Worm (Caenorhabditis elegans): ENCODE data around the gene sdz-5.

sdz-5 gene

DNA sequence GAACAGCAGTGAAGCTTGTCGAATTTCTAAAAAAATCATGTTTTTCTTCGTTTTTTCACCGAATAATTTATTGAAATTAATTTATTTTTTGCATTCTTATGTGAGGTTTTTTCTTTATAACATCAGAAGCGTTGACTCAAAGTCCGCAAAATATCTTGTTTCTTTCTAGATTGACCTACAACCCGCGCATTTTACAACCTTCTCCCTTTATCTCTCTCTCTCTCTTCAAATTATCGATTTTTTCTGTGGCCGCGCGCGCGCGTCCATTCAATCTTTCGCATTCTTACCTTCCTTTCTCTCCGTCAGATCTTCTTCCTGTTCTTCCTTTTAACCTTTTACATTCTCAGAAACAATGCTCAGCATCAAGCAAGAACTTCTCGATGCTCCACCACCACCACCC, 3.0 kb upstream of the sdz-5 start, which contains the start of gene lido-12:
Gene lido-12, plus strand, starts transcription at position 301 of the 400 bp plus-strand sequence.
- TF ChIP-seq snpc-3.4 (tag; optimal IDR thresholded peaks at IDR 0.05): no peak
- no peak for TF ChIP-seq rec-8 (tag; optimal IDR thresholded peaks at IDR 0.05)
- TF ChIP-seq ceh-100 (GFP tag; IDR thresholded peaks at IDR 0.05): no peak
- no peak for TF ChIP-seq him-1 (tag; optimal IDR thresholded peaks at IDR 0.05)
- no peak for TF ChIP-seq xnd-1 (tag; optimal IDR thresholded peaks at IDR 0.05)
- TF ChIP-seq C06A6.2 (GFP tag; conservative IDR thresholded peaks at IDR 0.05): no peak
- TF ChIP-seq nfya-1 (tag; optimal IDR thresholded peaks at IDR 0.05; ENCODE audit: borderline replicate concordance, insufficient read depth): no peak
- TF ChIP-seq cebp-1 (GFP tag; IDR thresholded peaks at IDR 0.05): no peak
- TF ChIP-seq cebp-1 (tag; optimal IDR thresholded peaks at IDR 0.05): no peak
- TF ChIP-seq lsl-1 (GFP tag; optimal IDR thresholded peaks at IDR 0.05): no peak
- no peak for TF ChIP-seq ztf-26 (tag; optimal IDR thresholded peaks at IDR 0.05)
- TF ChIP-seq rpc-1 (optimal IDR thresholded peaks at IDR 0.05): no peak
- no peak for TF ChIP-seq rpc-1 (tag; optimal IDR thresholded peaks at IDR 0.05)
- no peak for TF ChIP-seq egrh-3 (GFP tag; IDR thresholded peaks at IDR 0.05)
- TF ChIP-seq madf-8 (GFP tag; conservative IDR thresholded peaks at IDR 0.05): no peak
- no peak for TF ChIP-seq tbp1 (GFP tag; optimal IDR thresholded peaks at IDR 0.05)
- TF ChIP-seq B0019.2 (GFP tag; conservative IDR thresholded peaks at IDR 0.05): no peak
- no peak for TF ChIP-seq Y79H2A.3 (GFP tag; conservative IDR thresholded peaks at IDR 0.05)
- TF ChIP-seq F57C9.4 (tag; optimal IDR thresholded peaks at IDR 0.05): no peak
- no peak for TF ChIP-seq snpc-1.3 (tag; optimal IDR thresholded peaks at IDR 0.05; ENCODE audit: insufficient read depth)

DNA sequence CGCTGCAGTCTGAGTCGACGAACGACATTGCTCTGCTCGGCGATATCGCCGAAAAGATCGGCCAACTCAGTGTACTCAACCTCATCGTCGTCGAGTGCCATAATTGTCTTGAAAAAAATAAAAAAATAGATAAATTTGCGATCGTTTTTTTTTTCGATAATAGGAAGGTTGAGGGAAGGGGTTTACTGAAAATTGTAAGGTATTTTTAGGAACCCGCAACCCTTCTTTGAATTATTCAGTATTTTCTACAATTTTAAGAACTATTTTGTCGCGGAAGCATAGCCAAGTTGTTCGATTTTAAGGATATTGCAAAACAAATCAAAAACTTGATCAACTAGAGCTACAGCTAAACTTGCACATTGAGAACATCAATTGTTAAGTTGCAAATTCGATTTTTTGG, 3.6 kb downstream of the sdz-5 start, which contains the start of gene C41H7.9:
Gene C41H7.9, minus strand, starts transcription at position 101 of the 400 bp plus-strand sequence.
- TF ChIP-seq egl-44 (GFP tag; IDR thresholded peaks at IDR 0.05): no peak
- TF ChIP-seq Y53G8AR.9 (GFP tag; conservative IDR thresholded peaks at IDR 0.05): no peak
- TF ChIP-seq mxl-1 (tag; optimal IDR thresholded peaks at IDR 0.05): no peak
- no peak for TF ChIP-seq sdz-38 (tag; optimal IDR thresholded peaks at IDR 0.05)
- no peak for TF ChIP-seq ceh-27 (GFP tag; optimal IDR thresholded peaks at IDR 0.05)
- TF ChIP-seq rcor-1 (GFP tag; IDR thresholded peaks at IDR 0.05): no peak
- TF ChIP-seq F37B4.10 (GFP tag; IDR thresholded peaks at IDR 0.05): no peak
- no peak for TF ChIP-seq dpff-1 (tag; optimal IDR thresholded peaks at IDR 0.05)
- no peak for TF ChIP-seq him-1 (tag; optimal IDR thresholded peaks at IDR 0.05)
- no peak for TF ChIP-seq cebp-2 (GFP tag; IDR thresholded peaks at IDR 0.05)
- no peak for TF ChIP-seq efl-1 (GFP tag; optimal IDR thresholded peaks at IDR 0.05)
- TF ChIP-seq ZK185.1 (tag; optimal IDR thresholded peaks at IDR 0.05; ENCODE audit: poor library complexity, severe bottlenecking): no peak
- no peak for TF ChIP-seq T07F8.4 (tag; optimal IDR thresholded peaks at IDR 0.05)
- TF ChIP-seq ceh-91 (GFP tag; IDR thresholded peaks at IDR 0.05): no peak
- no peak for TF ChIP-seq fkh-3 (tag; optimal IDR thresholded peaks at IDR 0.05)
- TF ChIP-seq F52B5.7 (tag; optimal IDR thresholded peaks at IDR 0.05): no peak
- no peak for TF ChIP-seq B0035.1 (tag; optimal IDR thresholded peaks at IDR 0.05)

DNA sequence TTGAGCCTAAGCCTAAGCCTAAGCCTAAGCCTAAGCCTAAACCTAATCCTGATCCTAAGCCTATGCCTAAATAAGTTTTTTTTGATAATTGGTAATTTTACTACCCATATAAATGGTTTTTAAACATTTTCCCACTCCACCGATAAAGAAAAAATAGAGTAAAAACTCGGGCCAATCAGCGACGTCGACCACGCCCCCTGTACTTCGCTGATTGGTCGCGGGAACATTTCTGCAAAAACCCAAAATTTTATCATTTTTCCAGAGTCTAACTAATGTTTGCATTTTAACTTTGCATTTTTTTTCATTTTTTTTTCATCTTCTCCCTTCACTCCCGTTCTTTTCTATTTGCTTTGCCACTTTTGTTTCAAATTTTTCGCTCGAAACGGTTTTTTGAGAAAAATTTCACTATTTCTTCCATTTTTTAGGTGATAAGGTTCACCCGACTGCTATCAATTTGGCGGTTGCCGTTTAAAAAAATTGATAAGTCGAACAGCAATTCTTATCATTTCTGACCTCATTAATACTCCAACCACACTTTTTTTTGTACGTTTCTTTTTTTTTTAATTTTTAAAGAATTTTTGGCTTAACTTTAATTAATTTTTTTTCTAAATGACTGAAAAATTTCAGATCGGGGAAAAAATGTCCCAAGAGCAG, 5.8 kb downstream of the sdz-5 start, which contains the start of gene C41H7.2:
Gene C41H7.2, plus strand, starts transcription at position 622 of the 654 bp plus-strand sequence.
- TF ChIP-seq nfyb-1 (GFP tag; IDR thresholded peaks at IDR 0.05): peak; percentile 93
- TF ChIP-seq F49E8.2 (tag; optimal IDR thresholded peaks at IDR 0.05; ENCODE audit: insufficient read depth): no peak
- TF ChIP-seq tlf-1 (GFP tag; optimal IDR thresholded peaks at IDR 0.05): no peak
- no peak for TF ChIP-seq hlh-12 (tag; optimal IDR thresholded peaks at IDR 0.05)
- peak; percentile 71 for TF ChIP-seq nhr-80 (tag; optimal IDR thresholded peaks at IDR 0.05)
- TF ChIP-seq bed-1 (GFP tag; IDR thresholded peaks at IDR 0.05): no peak
- no peak for TF ChIP-seq madf-8 (GFP tag; conservative IDR thresholded peaks at IDR 0.05)
- no peak for TF ChIP-seq unc-130 (GFP tag; optimal IDR thresholded peaks at IDR 0.05)
- TF ChIP-seq Y53G8AR.9 (GFP tag; conservative IDR thresholded peaks at IDR 0.05): no peak
- TF ChIP-seq efl-1 (GFP tag; optimal IDR thresholded peaks at IDR 0.05): no peak
- no peak for TF ChIP-seq ama-1 (optimal IDR thresholded peaks at IDR 0.05)
- TF ChIP-seq ama-1 (GFP tag; optimal IDR thresholded peaks at IDR 0.05): no peak
- TF ChIP-seq dox-1 (GFP tag; IDR thresholded peaks at IDR 0.05): no peak
- no peak for TF ChIP-seq sptf-2 (GFP tag; optimal IDR thresholded peaks at IDR 0.05)
- no peak for TF ChIP-seq nhr-27 (tag; optimal IDR thresholded peaks at IDR 0.05)
